Worm (Caenorhabditis elegans) whole organism, L1 larva: ENCODE data around the gene ssp-36.

Experiments used
- aha-1 ChIP-seq: fragments of 150-350 bp; optimal IDR thresholded peaks from 2 replicates; lab custom pipeline; 2014; ENCODE audit warnings: missing biosample characterization, missing genetic modification characterization
- ama-1 ChIP-seq: fragments of 150-350 bp; optimal IDR thresholded peaks from 2 replicates; lab custom pipeline; 2014
- blmp-1 ChIP-seq: fragments of 150-350 bp; optimal IDR thresholded peaks from 2 replicates; lab custom pipeline; 2014; ENCODE audit warnings: missing biosample characterization, missing genetic modification characterization
- ceh-88 ChIP-seq: fragments of 200-800 bp; sonication (Bioruptor generic); IDR thresholded peaks from 2 replicates; pipeline ENCODE4 v1.3.6; 2022; ENCODE audit warnings: missing genetic modification characterization, missing compliant biosample characterization
- ceh-90 ChIP-seq: sonication (generic microtip); optimal IDR thresholded peaks from 2 replicates; lab custom pipeline; 2016; ENCODE audit warnings: missing genetic modification characterization, missing compliant biosample characterization
- dpl-1 ChIP-seq, 3 experiments: fragments of 150-350 bp in 2 of 3; sonication (generic microtip) in 1 of 3; optimal IDR thresholded peaks; 2 replicates each; lab custom pipeline; 2014 to 2017; ENCODE audit warnings: missing biosample characterization in 3 of 3, missing genetic modification characterization in 3 of 3, missing genetic modification reagents in 3 of 3
- dsc-1 ChIP-seq: sonication (generic microtip); optimal IDR thresholded peaks from 2 replicates; lab custom pipeline; 2016; ENCODE audit warnings: mild to moderate bottlenecking, missing genetic modification characterization, missing compliant biosample characterization
- efl-3 ChIP-seq: fragments of 200-800 bp; sonication (Bioruptor generic); optimal IDR thresholded peaks from 2 replicates; lab custom pipeline; 2018; ENCODE audit warnings: mild to moderate bottlenecking, missing genetic modification characterization, missing compliant biosample characterization
- egl-13 ChIP-seq: sonication (generic microtip); optimal IDR thresholded peaks from 2 replicates; lab custom pipeline; 2016; ENCODE audit warnings: missing genotype, missing genetic modification reagents, missing genetic modification characterization, missing compliant biosample characterization
- ets-5 ChIP-seq: fragments of 200-800 bp; sonication (Bioruptor generic); IDR thresholded peaks from 2 replicates; pipeline ENCODE4 v1.3.6; 2022; ENCODE audit warnings: missing genetic modification characterization, missing compliant biosample characterization
- fkh-10 ChIP-seq: sonication (generic microtip); optimal IDR thresholded peaks from 2 replicates; lab custom pipeline; 2017; ENCODE audit warnings: missing biosample characterization, missing genetic modification reagents, missing genetic modification characterization
- fkh-8 ChIP-seq: sonication (generic microtip); optimal IDR thresholded peaks from 2 replicates; lab custom pipeline; 2016; ENCODE audit warnings: mild to moderate bottlenecking, missing genetic modification characterization, missing compliant biosample characterization
- hlh-4 ChIP-seq: sonication (generic microtip); optimal IDR thresholded peaks from 2 replicates; lab custom pipeline; 2016; ENCODE audit warnings: mild to moderate bottlenecking, missing genetic modification characterization, missing compliant biosample characterization
- lin-14 ChIP-seq: fragments of 200-800 bp; sonication (Bioruptor generic); optimal IDR thresholded peaks from 2 replicates; lab custom pipeline; 2018; ENCODE audit warnings: mild to moderate bottlenecking, missing genetic modification characterization, moderate library complexity, missing compliant biosample characterization
- lin-15B ChIP-seq: fragments of 150-350 bp; sonication (generic microtip); optimal IDR thresholded peaks from 3 replicates; lab custom pipeline; 2014; ENCODE audit warnings: missing biosample characterization, missing genetic modification characterization
- lin-39 ChIP-seq: fragments of 150-350 bp; optimal IDR thresholded peaks from 2 replicates; lab custom pipeline; 2014; ENCODE audit warnings: missing biosample characterization, missing genetic modification reagents, missing genetic modification characterization
- lsy-2 ChIP-seq, 2 experiments: fragments of 150-350 bp; optimal IDR thresholded peaks; 2 replicates each; lab custom pipeline; 2014; ENCODE audit warnings: missing biosample characterization in 2 of 2, missing genetic modification characterization in 2 of 2
- mef-2 ChIP-seq: fragments of 150-350 bp; optimal IDR thresholded peaks from 2 replicates; lab custom pipeline; 2014; ENCODE audit warnings: missing biosample characterization, missing genetic modification characterization
- nhr-11 ChIP-seq: fragments of 150-350 bp; optimal IDR thresholded peaks from 2 replicates; lab custom pipeline; 2014; ENCODE audit warnings: missing biosample characterization, missing genetic modification characterization
- nhr-20 ChIP-seq: sonication (generic microtip); optimal IDR thresholded peaks from 2 replicates; lab custom pipeline; 2016; ENCODE audit warnings: mild to moderate bottlenecking, missing genetic modification characterization, missing compliant biosample characterization
- nhr-28 ChIP-seq: fragments of 150-350 bp; optimal IDR thresholded peaks from 2 replicates; lab custom pipeline; 2014; ENCODE audit warnings: missing biosample characterization, missing genetic modification characterization
- nhr-47 ChIP-seq: sonication (generic microtip); optimal IDR thresholded peaks from 2 replicates; lab custom pipeline; 2016; ENCODE audit warnings: mild to moderate bottlenecking, missing genetic modification characterization, moderate library complexity, missing compliant biosample characterization
- nhr-71 ChIP-seq: sonication (generic microtip); optimal IDR thresholded peaks from 2 replicates; lab custom pipeline; 2016; ENCODE audit warnings: mild to moderate bottlenecking, missing genetic modification characterization, moderate library complexity, missing compliant biosample characterization
- nhr-77 ChIP-seq: fragments of 150-350 bp; optimal IDR thresholded peaks from 2 replicates; lab custom pipeline; 2014; ENCODE audit warnings: missing biosample characterization, missing genetic modification characterization
- nhr-85 ChIP-seq: sonication (generic microtip); peaks from one replicate; lab custom pipeline; 2016; ENCODE audit warnings: missing genetic modification characterization, inconsistent platforms, missing compliant biosample characterization
- pax-3 ChIP-seq: fragments of 200-800 bp; sonication (Bioruptor generic); optimal IDR thresholded peaks from 2 replicates; lab custom pipeline; 2018; ENCODE audit warnings: mild to moderate bottlenecking, missing genetic modification characterization, moderate library complexity, missing compliant biosample characterization
- pqm-1 ChIP-seq: sonication (generic microtip); optimal IDR thresholded peaks from 3 replicates; lab custom pipeline; 2017; ENCODE audit warnings: missing biosample characterization, missing genetic modification characterization
- rnt-1 ChIP-seq: sonication (generic microtip); optimal IDR thresholded peaks from 2 replicates; lab custom pipeline; 2016; ENCODE audit warnings: mild to moderate bottlenecking, missing genetic modification characterization, moderate library complexity, missing compliant biosample characterization
- sox-4 ChIP-seq: sonication (generic microtip); optimal IDR thresholded peaks from 2 replicates; lab custom pipeline; 2016; ENCODE audit warnings: missing genetic modification characterization, missing compliant biosample characterization
- sptf-1 ChIP-seq: fragments of 150-350 bp; optimal IDR thresholded peaks from 2 replicates; lab custom pipeline; 2014; ENCODE audit warnings: missing biosample characterization, missing genetic modification characterization
- sup-37 ChIP-seq: fragments of 200-800 bp; sonication (Bioruptor generic); optimal IDR thresholded peaks from 2 replicates; lab custom pipeline; 2018; ENCODE audit warnings: mild to moderate bottlenecking, missing genetic modification characterization, missing compliant biosample characterization
- swsn-7 ChIP-seq: sonication (generic microtip); optimal IDR thresholded peaks from 2 replicates; lab custom pipeline; 2016; ENCODE audit warnings: missing genetic modification characterization, missing compliant biosample characterization
- tbx-2 ChIP-seq: sonication (generic microtip); optimal IDR thresholded peaks from 2 replicates; lab custom pipeline; 2016; ENCODE audit warnings: missing genetic modification characterization, missing compliant biosample characterization
- xbp-1 ChIP-seq: sonication (generic microtip); optimal IDR thresholded peaks from 2 replicates; lab custom pipeline; 2016; ENCODE audit warnings: missing genetic modification characterization, missing compliant biosample characterization
- ztf-11 ChIP-seq, 2 experiments: sonication (generic microtip); optimal IDR thresholded peaks; 2 replicates each; lab custom pipeline; 2016 to 2017; ENCODE audit warnings: missing genetic modification characterization in 2 of 2, missing biosample characterization in 1 of 2, missing compliant biosample characterization in 1 of 2

ssp-36 gene

ce11 chrIV:9728376-9728775 is 37.8 kb downstream of the ssp-36 start, which contains the start of gene nhr-100:
Gene nhr-100, plus strand, starts transcription at chrIV:9728676.
- TF ChIP-seq lin-39 (tag; lab: Kevin White, UChicago) (no peak), ztf-11 (tag; optimal IDR thresholded peaks at IDR 0.05; lab: Kevin White, UChicago) (no peak), tbx-2 (tag; lab: Kevin White, UChicago) (no peak), hlh-4 (tag; lab: Kevin White, UChicago) (no peak), efl-3 (GFP tag; lab: Kevin White, UChicago) (no peak), xbp-1 (tag; lab: Kevin White, UChicago) (no peak), blmp-1 (no peak), sup-37 (GFP tag; lab: Kevin White, UChicago) (no peak), nhr-20 (tag; lab: Kevin White, UChicago) (no peak), rnt-1 (tag; lab: Kevin White, UChicago) (no peak), fkh-8 (tag; lab: Kevin White, UChicago) (no peak), sptf-1 (tag; lab: Kevin White, UChicago) (no peak), ceh-88 (GFP tag; lab: Robert Waterston, UW) (no peak), swsn-7 (tag; lab: Kevin White, UChicago) (no peak), egl-13 (no peak), lin-14 (GFP tag; lab: Kevin White, UChicago) (no peak)

ce11 chrIV:9727217-9727616 is 38.9 kb downstream of the ssp-36 start:
- TF ChIP-seq nhr-11 (tag; lab: Kevin White, UChicago), result no peak
- TF ChIP-seq lin-15B (tag; lab: Kevin White, UChicago), result no peak
- no peak for TF ChIP-seq ets-5 (GFP tag; lab: Robert Waterston, UW)
- no peak for TF ChIP-seq ceh-90 (tag; lab: Kevin White, UChicago)
- TF ChIP-seq aha-1, result no peak
- no peak for TF ChIP-seq pax-3 (tag; lab: Kevin White, UChicago)
- no peak for TF ChIP-seq lin-14 (GFP tag; lab: Kevin White, UChicago)
- no peak for TF ChIP-seq blmp-1
- TF ChIP-seq nhr-77, result no peak
- no peak for TF ChIP-seq ama-1 (lab: Kevin White, UChicago)
- TF ChIP-seq, all 84 proteins: peak for 0

- peak; percentile 9 for TF ChIP-seq sox-4 (tag; lab: Kevin White, UChicago)
- peak; percentile 54 for TF ChIP-seq pax-3 (tag; lab: Kevin White, UChicago)
- peak; percentile 29 for TF ChIP-seq lin-14 (GFP tag; lab: Kevin White, UChicago)
- TF ChIP-seq nhr-47 (tag; lab: Kevin White, UChicago), result peak; percentile 57
- TF ChIP-seq lsy-2 (tag; optimal IDR thresholded peaks at IDR 0.05; lab: Kevin White, UChicago), result peak in 1 of 2 experiments; percentile 15
- TF ChIP-seq dsc-1 (tag; lab: Kevin White, UChicago), result peak; percentile 69
- no peak for TF ChIP-seq dpl-1 (GFP tag; optimal IDR thresholded peaks at IDR 0.05; lab: Kevin White, UChicago)
- peak; percentile 14 for TF ChIP-seq swsn-7 (tag; lab: Kevin White, UChicago)
- TF ChIP-seq fkh-8 (tag; lab: Kevin White, UChicago), result peak; percentile 96
- no peak for TF ChIP-seq lin-15B (tag; lab: Kevin White, UChicago)
- TF ChIP-seq nhr-71 (tag; lab: Kevin White, UChicago), result peak; percentile 84
- TF ChIP-seq nhr-11 (tag; lab: Kevin White, UChicago), result no peak
- TF ChIP-seq, all 84 proteins: peak for 9
These were observed 40.6 kb downstream of the ssp-36 start for ce11 chrIV:9725468-9725985.

ce11 chrIV:9724948-9725347 is 41.2 kb downstream of the ssp-36 start, which contains the start of the genes nhr-138 and C28D4.18:
Gene nhr-138, plus strand, starts transcription at chrIV:9725251.
Gene C28D4.18, plus strand, starts transcription at chrIV:9725280.
- TF ChIP-seq nhr-71 (tag; lab: Kevin White, UChicago) (no peak), pqm-1 (tag; lab: Kevin White, UChicago) (no peak), fkh-10 (no peak), lin-15B (tag; lab: Kevin White, UChicago) (no peak), mef-2 (tag; lab: Kevin White, UChicago) (no peak)

- TF ChIP-seq lin-14 (GFP tag; lab: Kevin White, UChicago) (no peak), tbx-2 (tag; lab: Kevin White, UChicago) (no peak), nhr-28 (tag; lab: Kevin White, UChicago) (no peak), nhr-85 (tag; lab: Kevin White, UChicago) (peak; percentile 79)
These were observed 43.0 kb downstream of the ssp-36 start for ce11 chrIV:9723185-9723584.
